Fruit fly (Drosophila melanogaster): ENCODE data around the gene SmD1.

Gene SmD1

dm6 chr3L:12692561-12692880 is 41.9 kb downstream of the SmD1 start:
- no peak for TF ChIP-seq Smox (GFP tag; optimal IDR thresholded peaks at IDR 0.05)
- TF ChIP-seq CG11902 (GFP tag; optimal IDR thresholded peaks at IDR 0.05): no peak
- no peak for TF ChIP-seq Eip75B (GFP tag; optimal IDR thresholded peaks at IDR 0.05)
- no peak for TF ChIP-seq Blimp-1 (GFP tag; optimal IDR thresholded peaks at IDR 0.05)
- no peak for TF ChIP-seq Ets21C (GFP tag; optimal IDR thresholded peaks at IDR 0.05)
- TF ChIP-seq fkh (GFP tag; optimal IDR thresholded peaks at IDR 0.05): no peak
- TF ChIP-seq CG4318 (GFP tag; optimal IDR thresholded peaks at IDR 0.05): no peak
- no peak for TF ChIP-seq fd85E (GFP tag; optimal IDR thresholded peaks at IDR 0.05)
- TF ChIP-seq dac (GFP tag; optimal IDR thresholded peaks at IDR 0.05): no peak
- no peak for TF ChIP-seq CG8319 (GFP tag; optimal IDR thresholded peaks at IDR 0.05)

dm6 chr3L:12690337-12691171 is 43.9 kb downstream of the SmD1 start:
- TF ChIP-seq CG4318 (GFP tag; optimal IDR thresholded peaks at IDR 0.05): no peak
- TF ChIP-seq Sox15 (GFP tag; optimal IDR thresholded peaks at IDR 0.05): no peak
- peak in 1 of 2 experiments; percentile 3 for TF ChIP-seq ss (GFP tag; optimal IDR thresholded peaks at IDR 0.05)
- no peak for TF ChIP-seq CG7368 (GFP tag; optimal IDR thresholded peaks at IDR 0.05)
- TF ChIP-seq fkh (GFP tag; optimal IDR thresholded peaks at IDR 0.05): peak; percentile 12
- TF ChIP-seq OdsH (GFP tag; optimal IDR thresholded peaks at IDR 0.05): no peak
- 0 out of 3 replicates have a peak, but pooled peaks have one; percentile 17 for TF ChIP-seq CG6163 (GFP tag; IDR thresholded peaks at IDR 0.05)
- TF ChIP-seq CG16779 (tag; optimal IDR thresholded peaks at IDR 0.05): no peak
- TF ChIP-seq achi (GFP tag; optimal IDR thresholded peaks at IDR 0.05): no peak
- TF ChIP-seq lz (GFP tag; optimal IDR thresholded peaks at IDR 0.05): no peak
- TF ChIP-seq CG8119 (GFP tag; IDR thresholded peaks at IDR 0.05): 0 out of 3 replicates have a peak, but pooled peaks have one; percentile 35
- TF ChIP-seq topi (GFP tag; optimal IDR thresholded peaks at IDR 0.05): no peak
- peak; percentile 6 for TF ChIP-seq Eip78C (GFP tag)
- TF ChIP-seq Gug (GFP tag; IDR thresholded peaks at IDR 0.05): no peak
- TF ChIP-seq CG3032 (tag; optimal IDR thresholded peaks at IDR 0.05): no peak
- 0 out of 3 replicates have a peak, but pooled peaks have one; percentile 11 for TF ChIP-seq eg (GFP tag; IDR thresholded peaks at IDR 0.05)
- TF ChIP-seq Sox102F (GFP tag; optimal IDR thresholded peaks at IDR 0.05): no peak

DNA sequence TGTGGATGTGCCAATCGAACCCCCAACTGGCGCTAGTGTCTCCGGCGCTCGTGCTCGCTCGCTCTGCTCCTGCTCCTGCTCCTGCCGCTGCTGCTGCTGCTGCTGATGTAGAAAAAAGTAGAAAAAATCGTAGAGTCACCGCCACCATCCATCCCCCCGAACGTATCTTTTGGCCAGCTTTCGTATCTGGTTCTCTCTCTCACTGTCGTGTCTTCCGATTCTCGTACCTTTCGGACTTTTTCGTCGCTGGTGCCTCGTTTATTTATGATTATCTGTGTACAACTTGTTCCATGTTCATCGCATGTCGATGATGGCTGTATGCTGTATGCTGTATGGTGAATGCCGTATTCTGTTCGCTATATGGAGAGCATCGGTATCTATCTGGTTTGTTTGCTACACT is 45.7 kb downstream of the SmD1 start:
- TF ChIP-seq ss (GFP tag; optimal IDR thresholded peaks at IDR 0.05) (peak in 1 of 2 experiments; percentile 25), CG3919 (GFP tag; optimal IDR thresholded peaks at IDR 0.05) (no peak), CG6808 (GFP tag; optimal IDR thresholded peaks at IDR 0.05) (no peak), cyc (GFP tag; optimal IDR thresholded peaks at IDR 0.05) (no peak)

DNA sequence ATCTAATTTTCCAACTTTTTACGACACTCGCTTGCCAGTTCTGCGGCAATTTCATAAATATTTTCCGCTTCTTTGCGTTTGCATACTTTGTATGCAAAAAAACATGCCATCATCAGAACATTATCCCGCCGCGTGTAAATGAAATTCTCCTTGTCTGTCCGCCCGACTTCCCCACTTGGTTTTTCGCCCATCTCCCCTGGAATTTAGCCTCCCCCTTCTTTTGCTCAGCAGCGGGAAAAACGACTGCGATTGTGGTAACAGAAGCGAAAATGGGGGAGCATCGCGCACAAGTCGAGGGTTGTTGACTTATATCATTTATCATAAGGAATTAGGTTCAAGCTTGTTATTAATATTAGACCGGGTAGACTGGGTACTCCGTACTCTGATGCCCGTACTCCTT is 48.3 kb downstream of the SmD1 start:
- TF ChIP-seq Ets21C (GFP tag; optimal IDR thresholded peaks at IDR 0.05) (no peak), Met (GFP tag; optimal IDR thresholded peaks at IDR 0.05) (no peak), CG8319 (GFP tag; optimal IDR thresholded peaks at IDR 0.05) (no peak), Sox102F (GFP tag; optimal IDR thresholded peaks at IDR 0.05) (no peak), dsx (GFP tag; optimal IDR thresholded peaks at IDR 0.05; ENCODE audit: poor library complexity, severe bottlenecking) (no peak), CG34406 (GFP tag; optimal IDR thresholded peaks at IDR 0.05) (no peak)

DNA sequence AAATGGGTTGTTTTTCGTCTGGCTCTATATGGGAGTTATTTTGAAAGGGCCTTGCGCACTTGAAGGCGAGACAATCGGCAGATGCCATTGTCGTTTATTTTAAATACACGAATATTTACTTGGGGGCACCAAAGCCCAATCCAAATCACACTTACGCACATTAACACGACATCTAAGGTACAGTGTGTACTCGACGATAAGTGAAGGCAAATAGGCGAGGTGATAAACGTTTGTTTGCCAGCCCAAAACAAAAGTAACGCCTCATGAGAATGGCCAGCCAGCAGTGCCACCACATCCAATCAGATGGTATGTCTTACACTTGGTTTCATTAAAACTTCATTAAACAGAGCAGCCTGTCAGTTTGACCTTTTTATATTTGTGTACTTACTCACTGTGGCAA is 49.7 kb downstream of the SmD1 start:
- no peak for TF ChIP-seq CG3919 (GFP tag; optimal IDR thresholded peaks at IDR 0.05)
- no peak for TF ChIP-seq eg (GFP tag; IDR thresholded peaks at IDR 0.05)
- TF ChIP-seq Ets21C (GFP tag; optimal IDR thresholded peaks at IDR 0.05): no peak
- TF ChIP-seq CG6808 (GFP tag; optimal IDR thresholded peaks at IDR 0.05): no peak
- TF ChIP-seq fkh (GFP tag; optimal IDR thresholded peaks at IDR 0.05): peak; percentile 95

Data from whole organism, prepupa.